Worm (Caenorhabditis elegans): ENCODE measurements around the gene T21D12.14.

Gene T21D12.14

DNA sequence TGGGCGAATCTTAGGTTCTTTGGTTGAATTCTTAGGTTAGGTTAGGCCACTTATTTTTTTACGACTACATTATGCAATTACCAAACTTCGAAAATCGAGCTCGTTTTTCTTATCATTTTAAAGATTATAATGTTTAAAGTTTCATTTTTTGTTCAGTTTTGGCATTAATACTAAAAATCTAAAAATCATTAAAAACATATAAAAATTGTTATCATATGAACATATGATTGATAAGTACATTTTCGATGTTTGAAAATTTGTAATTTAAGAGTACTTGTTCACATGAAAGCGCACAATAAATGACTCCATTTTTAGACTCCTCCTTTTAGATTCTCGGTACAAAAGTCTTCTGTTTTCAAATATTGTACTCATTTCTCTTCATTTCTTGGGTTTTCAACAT lies 17.2 kb upstream of the T21D12.14 start:
- TF ChIP-seq ceh-2 (tag; optimal IDR thresholded peaks at IDR 0.05), result no peak
- TF ChIP-seq tbx-7 (tag; optimal IDR thresholded peaks at IDR 0.05), result no peak
- no peak for TF ChIP-seq K09A11.1 (tag; optimal IDR thresholded peaks at IDR 0.05; ENCODE audit: insufficient read depth)
- no peak for TF ChIP-seq unc-86 (tag; optimal IDR thresholded peaks at IDR 0.05)
- no peak for TF ChIP-seq sdc-2 (tag; optimal IDR thresholded peaks at IDR 0.05)
- no peak for TF ChIP-seq pax-1 (tag; optimal IDR thresholded peaks at IDR 0.05)
- TF ChIP-seq ceh-18 (tag; optimal IDR thresholded peaks at IDR 0.05), result no peak
- no peak for TF ChIP-seq fkh-10 (GFP tag; optimal IDR thresholded peaks at IDR 0.05)
- TF ChIP-seq sox-4 (tag; optimal IDR thresholded peaks at IDR 0.05), result no peak
- no peak for TF ChIP-seq nhr-11 (tag; optimal IDR thresholded peaks at IDR 0.05)
- no peak for TF ChIP-seq ceh-30 (tag; optimal IDR thresholded peaks at IDR 0.05)
- TF ChIP-seq nfya-1 (tag; optimal IDR thresholded peaks at IDR 0.05), result no peak
- no peak for TF ChIP-seq dmd-4 (tag; optimal IDR thresholded peaks at IDR 0.05; ENCODE audit: borderline replicate concordance)
- TF ChIP-seq ceh-24 (tag; optimal IDR thresholded peaks at IDR 0.05), result no peak
- no peak for TF ChIP-seq ceh-6 (GFP tag; optimal IDR thresholded peaks at IDR 0.05)
- TF ChIP-seq lin-11 (tag; optimal IDR thresholded peaks at IDR 0.05), result no peak
- no peak for TF ChIP-seq fkh-6 (tag; optimal IDR thresholded peaks at IDR 0.05)
- TF ChIP-seq ahr-1 (tag; optimal IDR thresholded peaks at IDR 0.05), result no peak
- TF ChIP-seq madf-2 (tag; optimal IDR thresholded peaks at IDR 0.05), result no peak

DNA sequence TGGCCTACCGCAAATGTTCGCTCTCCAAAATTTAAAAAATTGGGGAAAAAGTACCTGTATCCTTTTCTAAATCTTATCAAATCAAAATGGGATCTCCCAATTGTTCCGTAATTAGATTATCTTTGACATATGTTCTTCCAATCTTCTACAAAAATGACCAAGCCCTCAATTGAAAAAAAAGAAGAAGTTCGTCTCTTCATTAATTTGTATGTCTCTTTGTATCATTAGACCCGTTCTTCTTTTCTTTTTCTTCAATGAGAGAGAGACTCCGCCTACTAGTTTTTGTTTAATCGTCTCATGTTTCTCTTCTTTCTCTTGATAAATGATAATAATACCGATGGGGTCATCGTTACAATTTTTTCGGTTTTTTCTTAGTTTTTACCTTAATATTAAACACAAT lies 15.3 kb upstream of the T21D12.14 start:
- TF ChIP-seq ets-4 (tag; optimal IDR thresholded peaks at IDR 0.05), result no peak
- TF ChIP-seq gmeb-2 (tag; optimal IDR thresholded peaks at IDR 0.05), result no peak
- no peak for TF ChIP-seq C38D4.7 (GFP tag; optimal IDR thresholded peaks at IDR 0.05)
- no peak for TF ChIP-seq zip-5 (tag; optimal IDR thresholded peaks at IDR 0.05)
- TF ChIP-seq nfya-1 (tag; optimal IDR thresholded peaks at IDR 0.05), result no peak
- TF ChIP-seq sox-4 (tag; optimal IDR thresholded peaks at IDR 0.05), result no peak
- no peak for TF ChIP-seq dmd-4 (tag; optimal IDR thresholded peaks at IDR 0.05; ENCODE audit: borderline replicate concordance)
- TF ChIP-seq ceh-19 (GFP tag; optimal IDR thresholded peaks at IDR 0.05), result no peak
- TF ChIP-seq syd-9 (tag; optimal IDR thresholded peaks at IDR 0.05), result no peak
- TF ChIP-seq elt-2 (tag; optimal IDR thresholded peaks at IDR 0.05), result no peak
- TF ChIP-seq pat-9 (tag; optimal IDR thresholded peaks at IDR 0.05), result no peak
- no peak for TF ChIP-seq ahr-1 (tag; optimal IDR thresholded peaks at IDR 0.05)
- TF ChIP-seq unc-86 (tag; optimal IDR thresholded peaks at IDR 0.05), result no peak
- no peak for TF ChIP-seq madf-2 (tag; optimal IDR thresholded peaks at IDR 0.05)
- TF ChIP-seq ceh-45 (GFP tag; IDR thresholded peaks at IDR 0.05), result no peak
- no peak for TF ChIP-seq pros-1 (tag; optimal IDR thresholded peaks at IDR 0.05)
- no peak for TF ChIP-seq unc-55 (GFP tag; optimal IDR thresholded peaks at IDR 0.05)

DNA sequence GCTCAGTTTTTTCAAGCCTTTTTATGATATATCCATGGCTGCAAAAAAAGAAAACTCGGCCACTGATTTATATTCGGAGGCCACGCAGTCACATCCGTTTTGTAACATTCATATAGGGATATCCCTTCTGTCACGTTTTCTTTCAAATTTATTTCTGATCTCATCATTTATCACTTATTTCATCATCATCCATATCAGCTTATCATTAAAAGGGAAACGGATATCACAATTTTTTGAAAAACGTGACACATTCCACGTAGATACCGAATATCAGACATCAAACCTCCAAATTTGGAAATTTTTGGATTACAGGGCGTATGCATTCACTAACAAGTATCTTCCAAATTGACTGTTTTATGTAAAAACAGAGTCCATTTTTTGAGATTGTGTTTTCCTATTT lies 14.8 kb upstream of the T21D12.14 start:
- TF ChIP-seq Y22D7AL.16 (tag; optimal IDR thresholded peaks at IDR 0.05) (no peak), nhr-11 (tag; optimal IDR thresholded peaks at IDR 0.05) (no peak), hlh-15 (tag; optimal IDR thresholded peaks at IDR 0.05) (no peak), pha-2 (tag; optimal IDR thresholded peaks at IDR 0.05) (no peak), K02D7.2 (tag; optimal IDR thresholded peaks at IDR 0.05) (no peak), tbx-2 (tag; optimal IDR thresholded peaks at IDR 0.05) (no peak), ttx-3 (tag; optimal IDR thresholded peaks at IDR 0.05) (no peak), dve-1 (tag; optimal IDR thresholded peaks at IDR 0.05) (no peak), ceh-14 (tag; optimal IDR thresholded peaks at IDR 0.05) (no peak), dmd-4 (tag; optimal IDR thresholded peaks at IDR 0.05; ENCODE audit: borderline replicate concordance) (no peak)

DNA sequence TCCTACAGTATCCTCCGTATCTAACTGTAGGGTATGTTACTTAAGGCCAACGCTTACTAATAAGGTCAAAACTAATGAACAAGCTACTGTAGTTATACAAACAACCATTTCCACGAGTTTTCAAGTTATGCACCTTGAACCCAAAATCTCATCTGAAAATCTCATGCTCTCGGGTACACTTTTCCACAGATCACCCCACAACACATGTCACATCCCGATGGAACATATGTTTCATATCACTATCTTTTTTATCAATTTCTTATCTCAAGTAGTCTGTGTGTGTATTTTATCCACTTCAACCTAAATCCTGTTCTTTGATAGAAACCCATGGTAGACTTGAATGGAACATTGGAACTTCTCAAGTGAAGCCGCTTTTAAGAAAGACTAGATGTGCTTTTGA lies 12.4 kb upstream of the T21D12.14 start:
- TF ChIP-seq sdc-2 (tag; optimal IDR thresholded peaks at IDR 0.05) (no peak), ref-2 (tag; optimal IDR thresholded peaks at IDR 0.05) (no peak), che-1 (tag; optimal IDR thresholded peaks at IDR 0.05) (no peak), ahr-1 (tag; optimal IDR thresholded peaks at IDR 0.05) (no peak), K02D7.2 (tag; optimal IDR thresholded peaks at IDR 0.05) (no peak), ceh-45 (GFP tag; IDR thresholded peaks at IDR 0.05) (no peak), hlh-13 (GFP tag; optimal IDR thresholded peaks at IDR 0.05) (no peak), ama-1 (optimal IDR thresholded peaks at IDR 0.05) (no peak), fax-1 (tag; optimal IDR thresholded peaks at IDR 0.05) (no peak), ceh-24 (tag; optimal IDR thresholded peaks at IDR 0.05) (no peak), ceh-2 (tag; optimal IDR thresholded peaks at IDR 0.05) (no peak), gmeb-2 (tag; optimal IDR thresholded peaks at IDR 0.05) (no peak), madf-2 (tag; optimal IDR thresholded peaks at IDR 0.05) (no peak), ceh-19 (GFP tag; optimal IDR thresholded peaks at IDR 0.05) (no peak), pha-2 (tag; optimal IDR thresholded peaks at IDR 0.05) (no peak), tbx-7 (tag; optimal IDR thresholded peaks at IDR 0.05) (no peak), pha-4 (tag; optimal IDR thresholded peaks at IDR 0.05) (no peak)
